Worm (Caenorhabditis elegans): ENCODE data around the gene Y116F11B.17.

Y116F11B.17 gene

ce11 chrV:19779220-19779619 is 42.8 kb downstream of the Y116F11B.17 start:
- TF ChIP-seq fkh-10 (GFP tag; optimal IDR thresholded peaks at IDR 0.05) (no peak), aly-2 (tag; optimal IDR thresholded peaks at IDR 0.05) (no peak), ama-1 (optimal IDR thresholded peaks at IDR 0.05) (no peak), zfp-3 (GFP tag; conservative IDR thresholded peaks at IDR 0.05) (no peak)

ce11 chrV:19778608-19779007 is 43.4 kb downstream of the Y116F11B.17 start, which contains the start of gene fbxa-194:
TSS of gene fbxa-194 (minus strand) at chrV:19778708.
- TF ChIP-seq saeg-2 (GFP tag; IDR thresholded peaks at IDR 0.05) (no peak), nhr-102 (tag; optimal IDR thresholded peaks at IDR 0.05) (no peak), nhr-28 (tag; optimal IDR thresholded peaks at IDR 0.05) (no peak), unc-39 (tag; optimal IDR thresholded peaks at IDR 0.05) (no peak), cey-2 (tag; optimal IDR thresholded peaks at IDR 0.05; ENCODE audit: borderline replicate concordance, insufficient read depth) (no peak), zag-1 (tag; optimal IDR thresholded peaks at IDR 0.05) (no peak), D1046.2 (GFP tag; IDR thresholded peaks at IDR 0.05) (no peak), lin-1 (GFP tag; IDR thresholded peaks at IDR 0.05) (no peak), nhr-111 (GFP tag; optimal IDR thresholded peaks at IDR 0.05) (no peak), zfp-2 (tag; optimal IDR thresholded peaks at IDR 0.05) (no peak), arid-1 (GFP tag; conservative IDR thresholded peaks at IDR 0.05) (no peak), set-16 (GFP tag; IDR thresholded peaks at IDR 0.05) (no peak), nhr-48 (tag; optimal IDR thresholded peaks at IDR 0.05) (no peak), aly-2 (tag; optimal IDR thresholded peaks at IDR 0.05) (no peak)

ce11 chrV:19777227-19777626 is 44.8 kb downstream of the Y116F11B.17 start, which contains the start of gene fbxa-118:
TSS of gene fbxa-118 (minus strand) at chrV:19777327.
- TF ChIP-seq lin-15B (tag; optimal IDR thresholded peaks at IDR 0.05) (no peak), lin-38 (GFP tag; IDR thresholded peaks at IDR 0.05) (no peak), madf-9 (GFP tag; conservative IDR thresholded peaks at IDR 0.05) (no peak), aha-1 (tag) (no peak), skn-1 (tag; optimal IDR thresholded peaks at IDR 0.05) (no peak), lin-39 (tag; optimal IDR thresholded peaks at IDR 0.05) (no peak), unc-39 (tag; optimal IDR thresholded peaks at IDR 0.05) (no peak), ceh-62 (tag; optimal IDR thresholded peaks at IDR 0.05) (no peak), daf-8 (GFP tag; IDR thresholded peaks at IDR 0.05) (no peak), egl-43 (GFP tag; IDR thresholded peaks at IDR 0.05) (no peak), nhr-77 (tag; optimal IDR thresholded peaks at IDR 0.05) (no peak), unc-130 (GFP tag; optimal IDR thresholded peaks at IDR 0.05) (no peak), set-16 (GFP tag; IDR thresholded peaks at IDR 0.05) (no peak), dmd-6 (GFP tag; IDR thresholded peaks at IDR 0.05) (no peak)

- TF ChIP-seq daf-19 (GFP tag; conservative IDR thresholded peaks at IDR 0.05), result no peak
- no peak for TF ChIP-seq arid-1 (GFP tag; conservative IDR thresholded peaks at IDR 0.05)
- TF ChIP-seq snpc-1.2 (GFP tag; IDR thresholded peaks at IDR 0.05), result no peak
- no peak for TF ChIP-seq vab-7 (GFP tag; IDR thresholded peaks at IDR 0.05)
- TF ChIP-seq mxl-2 (GFP tag; conservative IDR thresholded peaks at IDR 0.05), result no peak
- no peak for TF ChIP-seq ZK337.2 (GFP tag; IDR thresholded peaks at IDR 0.05)
- no peak for TF ChIP-seq ztf-7 (tag; optimal IDR thresholded peaks at IDR 0.05)
- no peak for TF ChIP-seq egl-27 (tag; optimal IDR thresholded peaks at IDR 0.05)
Measured at ce11 chrV:19771660-19772059, 50.3 kb downstream of the Y116F11B.17 start, which contains the start of gene M162.15. TSS of gene M162.15 (minus strand) at chrV:19771760.

ce11 chrV:19770837-19771236 is 51.2 kb downstream of the Y116F11B.17 start:
- TF ChIP-seq unc-130 (GFP tag; optimal IDR thresholded peaks at IDR 0.05), result peak; percentile 49
